Worm (Caenorhabditis elegans): ENCODE results near the gene W04G3.12.

W04G3.12 gene

ce11 chrX:11088952-11089351 is 12.4 kb upstream of the W04G3.12 start, which contains the start of gene W04G3.11:
W04G3.11 (plus strand) TSS chrX:11089195.
- TF ChIP-seq nhr-67 (tag; optimal IDR thresholded peaks at IDR 0.05): no peak
- TF ChIP-seq elt-2 (tag; optimal IDR thresholded peaks at IDR 0.05): peak; percentile 50
- TF ChIP-seq pqm-1 (tag; optimal IDR thresholded peaks at IDR 0.05): peak; percentile 40

ce11 chrX:11085162-11085561 is 8.6 kb upstream of the W04G3.12 start, which contains the start of gene W04G3.7:
W04G3.7 (minus strand) TSS chrX:11085262.
- TF ChIP-seq nhr-77 (tag; optimal IDR thresholded peaks at IDR 0.05) (no peak), nhr-23 (tag; optimal IDR thresholded peaks at IDR 0.05) (no peak), ceh-28 (tag; optimal IDR thresholded peaks at IDR 0.05) (no peak), nhr-76 (tag; optimal IDR thresholded peaks at IDR 0.05) (no peak), ztf-11 (tag; optimal IDR thresholded peaks at IDR 0.05) (no peak), ama-1 (optimal IDR thresholded peaks at IDR 0.05) (no peak), fkh-2 (tag; optimal IDR thresholded peaks at IDR 0.05) (no peak), ceh-9 (tag; optimal IDR thresholded peaks at IDR 0.05) (no peak), nhr-25 (tag; optimal IDR thresholded peaks at IDR 0.05) (no peak)

- TF ChIP-seq nfya-1 (tag; optimal IDR thresholded peaks at IDR 0.05; ENCODE audit: insufficient read depth) (peak; percentile 19), elt-2 (tag; optimal IDR thresholded peaks at IDR 0.05) (peak; percentile 57), pha-4 (tag; optimal IDR thresholded peaks at IDR 0.05) (peak; percentile 23), pqm-1 (tag; optimal IDR thresholded peaks at IDR 0.05) (peak; percentile 42), fkh-2 (tag; optimal IDR thresholded peaks at IDR 0.05) (no peak)
Measured at ce11 chrX:11080170-11080728, 3.6 kb upstream of the W04G3.12 start, which contains the start of gene sulp-7. sulp-7 (plus strand) TSS chrX:11080678.

- TF ChIP-seq R02D3.7 (tag; optimal IDR thresholded peaks at IDR 0.05): no peak
- TF ChIP-seq lsy-12 (tag; optimal IDR thresholded peaks at IDR 0.05): no peak
- TF ChIP-seq ceh-28 (tag; optimal IDR thresholded peaks at IDR 0.05): no peak
- TF ChIP-seq daf-12 (tag; optimal IDR thresholded peaks at IDR 0.05): no peak
- TF ChIP-seq fkh-2 (tag; optimal IDR thresholded peaks at IDR 0.05): no peak
- TF ChIP-seq sea-2 (GFP tag; optimal IDR thresholded peaks at IDR 0.05): no peak
- no peak for TF ChIP-seq ceh-82 (tag; optimal IDR thresholded peaks at IDR 0.05)
- no peak for TF ChIP-seq aly-2 (tag; optimal IDR thresholded peaks at IDR 0.05)
- TF ChIP-seq lin-15B (tag; optimal IDR thresholded peaks at IDR 0.05): no peak
- no peak for TF ChIP-seq elt-1 (tag; optimal IDR thresholded peaks at IDR 0.05)
- no peak for TF ChIP-seq nhr-25 (tag; optimal IDR thresholded peaks at IDR 0.05)
- no peak for TF ChIP-seq nhr-11 (tag; optimal IDR thresholded peaks at IDR 0.05)
- TF ChIP-seq nfya-1 (tag; optimal IDR thresholded peaks at IDR 0.05; ENCODE audit: insufficient read depth): no peak
- no peak for TF ChIP-seq ama-1 (optimal IDR thresholded peaks at IDR 0.05)
- TF ChIP-seq skn-1 (tag; optimal IDR thresholded peaks at IDR 0.05): no peak
- TF ChIP-seq elt-3 (tag; optimal IDR thresholded peaks at IDR 0.05): no peak
Measured at ce11 chrX:11079667-11080066, 3.1 kb upstream of the W04G3.12 start, which contains the start of gene W04G3.13. W04G3.13 (minus strand) TSS chrX:11079767.

ce11 chrX:11078150-11078549 is 1.5 kb upstream of the W04G3.12 start, which contains the start of gene W04G3.10:
W04G3.10 (minus strand) TSS chrX:11078250.
- TF ChIP-seq unc-39 (tag; optimal IDR thresholded peaks at IDR 0.05) (no peak), tbx-2 (tag; optimal IDR thresholded peaks at IDR 0.05) (no peak), elt-2 (tag; optimal IDR thresholded peaks at IDR 0.05) (no peak), ceh-16 (tag; optimal IDR thresholded peaks at IDR 0.05) (no peak), nhr-11 (tag; optimal IDR thresholded peaks at IDR 0.05) (no peak), nhr-43 (tag; optimal IDR thresholded peaks at IDR 0.05; ENCODE audit: poor library complexity, severe bottlenecking) (no peak), mml-1 (tag; optimal IDR thresholded peaks at IDR 0.05) (no peak), skn-1 (tag; optimal IDR thresholded peaks at IDR 0.05) (no peak), fkh-2 (tag; optimal IDR thresholded peaks at IDR 0.05) (no peak), nhr-76 (tag; optimal IDR thresholded peaks at IDR 0.05) (no peak), nfya-1 (tag; optimal IDR thresholded peaks at IDR 0.05; ENCODE audit: insufficient read depth) (no peak), sea-2 (GFP tag; optimal IDR thresholded peaks at IDR 0.05) (no peak), ztf-11 (tag; optimal IDR thresholded peaks at IDR 0.05) (no peak), lsy-12 (tag; optimal IDR thresholded peaks at IDR 0.05) (no peak), nhr-237 (tag; optimal IDR thresholded peaks at IDR 0.05) (no peak), zag-1 (tag; optimal IDR thresholded peaks at IDR 0.05) (no peak), hmg-11 (tag; optimal IDR thresholded peaks at IDR 0.05) (no peak), aly-2 (tag; optimal IDR thresholded peaks at IDR 0.05) (no peak), pqm-1 (tag; optimal IDR thresholded peaks at IDR 0.05) (no peak)

Measured in whole organism, L3 larva.